Fruit fly (Drosophila melanogaster): ENCODE results near the gene CG1468.

DNA sequence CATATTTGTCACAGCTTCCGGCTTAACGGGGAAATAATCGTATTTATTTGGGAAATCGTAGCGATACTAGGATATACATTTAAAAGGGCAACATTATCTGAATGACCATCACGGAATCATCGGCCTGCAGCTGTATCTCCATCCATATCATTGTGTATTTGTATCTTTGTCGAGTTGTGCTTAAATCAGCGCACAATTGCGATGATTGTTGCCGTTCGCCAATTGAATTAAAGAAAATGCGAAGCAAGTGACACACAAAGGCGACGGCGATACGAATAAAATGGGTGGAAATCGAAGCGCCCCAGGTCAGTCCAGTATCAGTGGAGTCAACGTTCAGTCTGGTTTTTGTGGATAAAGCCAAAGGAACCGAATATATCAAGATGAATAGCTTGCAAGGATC lies 1.3 kb downstream of the CG1468 start, which contains the start of gene CG9686:
- no peak for TF ChIP-seq usp (GFP tag; optimal IDR thresholded peaks at IDR 0.05)
- no peak for TF ChIP-seq CG8478 (optimal IDR thresholded peaks at IDR 0.05)

All from whole organism.